Worm (Caenorhabditis elegans) whole organism, L4 larva: ENCODE data around the gene zmp-5.

Experiments used
- F37D6.2 ChIP-seq: sonication (generic microtip); optimal IDR thresholded peaks from 2 replicates; lab custom pipeline; 2016; ENCODE audit warnings: mild to moderate bottlenecking, missing genetic modification characterization, missing compliant biosample characterization
- aly-2 ChIP-seq: sonication (generic microtip); optimal IDR thresholded peaks from 2 replicates; lab custom pipeline; 2018; ENCODE audit warnings: missing biosample characterization, missing genetic modification characterization
- ctbp-1 ChIP-seq: fragments of 200-800 bp; sonication (Bioruptor generic); IDR thresholded peaks from 2 replicates; pipeline ENCODE4 v1.3.6; 2022; ENCODE audit warnings: missing genetic modification reagents, missing genetic modification characterization, missing compliant biosample characterization
- lin-39 ChIP-seq: fragments of 150-350 bp; optimal IDR thresholded peaks from 2 replicates; lab custom pipeline; 2014; ENCODE audit warnings: missing biosample characterization, missing genetic modification reagents, missing genetic modification characterization
- mxl-2 ChIP-seq: fragments of 200-800 bp; sonication (Bioruptor generic); conservative IDR thresholded peaks from 2 replicates; pipeline ENCODE4 v1.3.6; 2022; ENCODE audit warnings: missing genetic modification reagents, missing genetic modification characterization, missing compliant biosample characterization
- nhr-10 ChIP-seq: fragments of 150-350 bp; optimal IDR thresholded peaks from 2 replicates; lab custom pipeline; 2014; ENCODE audit warnings: missing biosample characterization, missing genetic modification characterization
- nhr-102 ChIP-seq: sonication (generic microtip); optimal IDR thresholded peaks from 2 replicates; lab custom pipeline; 2016; ENCODE audit warnings: mild to moderate bottlenecking, missing genetic modification characterization, moderate library complexity, missing compliant biosample characterization
- nhr-237 ChIP-seq: sonication (generic microtip); optimal IDR thresholded peaks from 2 replicates; lab custom pipeline; 2017; ENCODE audit warnings: missing biosample characterization, missing genetic modification characterization
- nhr-48 ChIP-seq: sonication (generic microtip); optimal IDR thresholded peaks from 2 replicates; lab custom pipeline; 2016; ENCODE audit warnings: mild to moderate bottlenecking, missing genetic modification characterization, missing compliant biosample characterization
- nhr-76 ChIP-seq: fragments of 150-350 bp; optimal IDR thresholded peaks from 2 replicates; lab custom pipeline; 2014; ENCODE audit warnings: missing biosample characterization, missing genetic modification characterization
- pha-4 ChIP-seq, 2 experiments: fragments of 150-350 bp in 1 of 2; fragments of 200-800 bp in 1 of 2; sonication (Bioruptor generic) in 1 of 2; IDR thresholded peaks in 1 of 2; optimal IDR thresholded peaks in 1 of 2; 2 replicates each; pipeline versions ENCODE4 v1.3.6 to Lab custom; 2014 to 2022; ENCODE audit warnings: missing genetic modification characterization in 2 of 2, missing genetic modification reagents in 2 of 2, missing biosample characterization in 1 of 2, missing compliant biosample characterization in 1 of 2
- tag-97 ChIP-seq: fragments of 200-800 bp; sonication (Bioruptor generic); IDR thresholded peaks from 2 replicates; pipeline ENCODE4 v1.3.6; 2022; ENCODE audit warnings: missing genetic modification characterization, missing compliant biosample characterization
- tra-1 ChIP-seq: fragments of 200-800 bp; sonication (Bioruptor generic); IDR thresholded peaks from 2 replicates; pipeline ENCODE4 v1.3.6; 2022; ENCODE audit warnings: missing genetic modification reagents, missing genetic modification characterization, missing compliant biosample characterization
- zag-1 ChIP-seq: fragments of 150-350 bp; optimal IDR thresholded peaks from 2 replicates; lab custom pipeline; 2014; ENCODE audit warnings: missing biosample characterization, missing genetic modification characterization

ce11 chrX:12670385-12670784 lies 23.5 kb downstream of the zmp-5 start:
- TF ChIP-seq pha-4 (GFP tag; IDR thresholded peaks at IDR 0.05; lab: Robert Waterston, UW) (0 out of 2 replicates have a peak, but pooled peaks have one; percentile 14), pha-4 (tag; optimal IDR thresholded peaks at IDR 0.05; lab: Kevin White, UChicago) (peak; percentile 58), ctbp-1 (peak; percentile 84), zag-1 (tag; lab: Kevin White, UChicago) (no peak), nhr-48 (tag; lab: Kevin White, UChicago) (peak; percentile 54), lin-39 (no peak), tra-1 (GFP tag; lab: Robert Waterston, UW) (no peak), nhr-237 (no peak), tag-97 (GFP tag; lab: Robert Waterston, UW) (no peak), mxl-2 (GFP tag; lab: Robert Waterston, UW) (no peak), nhr-102 (peak; percentile 41), nhr-76 (tag; lab: Kevin White, UChicago) (no peak), nhr-10 (tag; lab: Kevin White, UChicago) (peak; percentile 65), aly-2 (tag; lab: Kevin White, UChicago) (no peak), F37D6.2 (tag; lab: Kevin White, UChicago) (peak; percentile 46)
